Worm (Caenorhabditis elegans) whole organism, L1 larva: ENCODE measurements around the gene ZK470.6.

Experiments used
- C04F5.9 ChIP-seq: sonication (generic microtip); optimal IDR thresholded peaks from 2 replicates; lab custom pipeline; 2016; ENCODE audit warnings: missing genetic modification characterization, missing compliant biosample characterization
- blmp-1 ChIP-seq: fragments of 150-350 bp; optimal IDR thresholded peaks from 2 replicates; lab custom pipeline; 2014; ENCODE audit warnings: missing biosample characterization, missing genetic modification characterization
- ceh-63 ChIP-seq: fragments of 200-800 bp; sonication (Bioruptor generic); optimal IDR thresholded peaks from 2 replicates; lab custom pipeline; 2018; ENCODE audit warnings: mild to moderate bottlenecking, missing genetic modification characterization, missing compliant biosample characterization
- ceh-82 ChIP-seq, 3 experiments: fragments of 150-350 bp in 1 of 3; sonication (generic microtip) in 2 of 3; optimal IDR thresholded peaks; 2 replicates each; lab custom pipeline; 2014 to 2017; ENCODE audit warnings: missing biosample characterization in 3 of 3, missing genetic modification characterization in 3 of 3
- ces-1 ChIP-seq: fragments of 150-350 bp; optimal IDR thresholded peaks from 2 replicates; lab custom pipeline; 2014; ENCODE audit warnings: missing biosample characterization, missing genetic modification reagents, missing genetic modification characterization
- efl-1 ChIP-seq, 4 experiments: fragments of 150-350 bp; optimal IDR thresholded peaks in 3 of 4; peaks in 1 of 4; 1 replicate in 1 of 4; 2 replicates in 3 of 4; lab custom pipeline; 2014; ENCODE audit warnings: missing biosample characterization in 2 of 4, missing genetic modification characterization in 2 of 4, missing genetic modification reagents in 2 of 4
- egl-27 ChIP-seq, 2 experiments: fragments of 150-350 bp in 1 of 2; sonication (generic microtip); optimal IDR thresholded peaks; 3 replicates each; lab custom pipeline; 2017 to 2018; ENCODE audit warnings: missing biosample characterization in 2 of 2, missing genetic modification characterization in 2 of 2, missing genetic modification reagents in 2 of 2
- ets-5 ChIP-seq: fragments of 200-800 bp; sonication (Bioruptor generic); IDR thresholded peaks from 2 replicates; pipeline ENCODE4 v1.3.6; 2022; ENCODE audit warnings: missing genetic modification characterization, missing compliant biosample characterization
- fkh-8 ChIP-seq: sonication (generic microtip); optimal IDR thresholded peaks from 2 replicates; lab custom pipeline; 2016; ENCODE audit warnings: mild to moderate bottlenecking, missing genetic modification characterization, missing compliant biosample characterization
- jun-1 ChIP-seq: fragments of 150-350 bp; optimal IDR thresholded peaks from 2 replicates; lab custom pipeline; 2014; ENCODE audit warnings: missing biosample characterization, missing genetic modification reagents, missing genetic modification characterization
- lin-14 ChIP-seq: fragments of 200-800 bp; sonication (Bioruptor generic); optimal IDR thresholded peaks from 2 replicates; lab custom pipeline; 2018; ENCODE audit warnings: mild to moderate bottlenecking, missing genetic modification characterization, moderate library complexity, missing compliant biosample characterization
- lin-15B ChIP-seq: fragments of 150-350 bp; sonication (generic microtip); optimal IDR thresholded peaks from 3 replicates; lab custom pipeline; 2014; ENCODE audit warnings: missing biosample characterization, missing genetic modification characterization
- lir-3 ChIP-seq: sonication (generic microtip); optimal IDR thresholded peaks from 2 replicates; lab custom pipeline; 2016; ENCODE audit warnings: mild to moderate bottlenecking, missing genetic modification characterization, moderate library complexity, missing compliant biosample characterization; ENCODE audit not compliant: poor library complexity
- lsy-2 ChIP-seq, 2 experiments: fragments of 150-350 bp; optimal IDR thresholded peaks; 2 replicates each; lab custom pipeline; 2014; ENCODE audit warnings: missing biosample characterization in 2 of 2, missing genetic modification characterization in 2 of 2
- mab-9 ChIP-seq: fragments of 200-800 bp; sonication (Bioruptor generic); IDR thresholded peaks from 2 replicates; pipeline ENCODE4 v1.3.6; 2022; ENCODE audit warnings: missing genetic modification reagents, missing genetic modification characterization, missing compliant biosample characterization
- nhr-11 ChIP-seq: fragments of 150-350 bp; optimal IDR thresholded peaks from 2 replicates; lab custom pipeline; 2014; ENCODE audit warnings: missing biosample characterization, missing genetic modification characterization
- nhr-19 ChIP-seq: fragments of 200-800 bp; sonication (Bioruptor generic); conservative IDR thresholded peaks from 2 replicates; pipeline ENCODE4 v1.3.6; 2022; ENCODE audit warnings: missing genetic modification characterization, missing compliant biosample characterization
- nhr-20 ChIP-seq: sonication (generic microtip); optimal IDR thresholded peaks from 2 replicates; lab custom pipeline; 2016; ENCODE audit warnings: mild to moderate bottlenecking, missing genetic modification characterization, missing compliant biosample characterization
- nhr-237 ChIP-seq: fragments of 150-350 bp; optimal IDR thresholded peaks from 2 replicates; lab custom pipeline; 2014; ENCODE audit warnings: missing biosample characterization, missing genetic modification characterization
- nhr-47 ChIP-seq: sonication (generic microtip); optimal IDR thresholded peaks from 2 replicates; lab custom pipeline; 2016; ENCODE audit warnings: mild to moderate bottlenecking, missing genetic modification characterization, moderate library complexity, missing compliant biosample characterization
- nhr-71 ChIP-seq: sonication (generic microtip); optimal IDR thresholded peaks from 2 replicates; lab custom pipeline; 2016; ENCODE audit warnings: mild to moderate bottlenecking, missing genetic modification characterization, moderate library complexity, missing compliant biosample characterization
- nhr-76 ChIP-seq: sonication (generic microtip); optimal IDR thresholded peaks from 2 replicates; lab custom pipeline; 2017; ENCODE audit warnings: missing biosample characterization, missing genetic modification characterization
- nhr-77 ChIP-seq: fragments of 150-350 bp; optimal IDR thresholded peaks from 2 replicates; lab custom pipeline; 2014; ENCODE audit warnings: missing biosample characterization, missing genetic modification characterization
- nhr-85 ChIP-seq: sonication (generic microtip); peaks from one replicate; lab custom pipeline; 2016; ENCODE audit warnings: missing genetic modification characterization, inconsistent platforms, missing compliant biosample characterization
- pax-3 ChIP-seq: fragments of 200-800 bp; sonication (Bioruptor generic); optimal IDR thresholded peaks from 2 replicates; lab custom pipeline; 2018; ENCODE audit warnings: mild to moderate bottlenecking, missing genetic modification characterization, moderate library complexity, missing compliant biosample characterization
- pqm-1 ChIP-seq: sonication (generic microtip); optimal IDR thresholded peaks from 3 replicates; lab custom pipeline; 2017; ENCODE audit warnings: missing biosample characterization, missing genetic modification characterization
- rnt-1 ChIP-seq: sonication (generic microtip); optimal IDR thresholded peaks from 2 replicates; lab custom pipeline; 2016; ENCODE audit warnings: mild to moderate bottlenecking, missing genetic modification characterization, moderate library complexity, missing compliant biosample characterization
- skn-1 ChIP-seq: fragments of 150-350 bp; optimal IDR thresholded peaks from 2 replicates; lab custom pipeline; 2014; ENCODE audit warnings: missing biosample characterization, missing genetic modification characterization
- snu-23 ChIP-seq: sonication (generic microtip); optimal IDR thresholded peaks from 2 replicates; lab custom pipeline; 2016; ENCODE audit warnings: missing genetic modification characterization, missing compliant biosample characterization
- sox-4 ChIP-seq: sonication (generic microtip); optimal IDR thresholded peaks from 2 replicates; lab custom pipeline; 2016; ENCODE audit warnings: missing genetic modification characterization, missing compliant biosample characterization
- sup-37 ChIP-seq: fragments of 200-800 bp; sonication (Bioruptor generic); optimal IDR thresholded peaks from 2 replicates; lab custom pipeline; 2018; ENCODE audit warnings: mild to moderate bottlenecking, missing genetic modification characterization, missing compliant biosample characterization
- swsn-7 ChIP-seq: sonication (generic microtip); optimal IDR thresholded peaks from 2 replicates; lab custom pipeline; 2016; ENCODE audit warnings: missing genetic modification characterization, missing compliant biosample characterization
- tbx-2 ChIP-seq: sonication (generic microtip); optimal IDR thresholded peaks from 2 replicates; lab custom pipeline; 2016; ENCODE audit warnings: missing genetic modification characterization, missing compliant biosample characterization
- tlp-1 ChIP-seq: fragments of 150-350 bp; optimal IDR thresholded peaks from 2 replicates; lab custom pipeline; 2014; ENCODE audit warnings: missing biosample characterization, missing genetic modification characterization
- xbp-1 ChIP-seq: sonication (generic microtip); optimal IDR thresholded peaks from 2 replicates; lab custom pipeline; 2016; ENCODE audit warnings: missing genetic modification characterization, missing compliant biosample characterization
- zag-1 ChIP-seq: fragments of 150-350 bp; optimal IDR thresholded peaks from 2 replicates; lab custom pipeline; 2014; ENCODE audit warnings: missing biosample characterization, missing genetic modification characterization
- zip-4 ChIP-seq: fragments of 200-800 bp; sonication (Bioruptor generic); optimal IDR thresholded peaks from 2 replicates; lab custom pipeline; 2018; ENCODE audit warnings: mild to moderate bottlenecking, missing genetic modification characterization, moderate library complexity, missing compliant biosample characterization
- ztf-4 ChIP-seq: fragments of 150-350 bp; optimal IDR thresholded peaks from 2 replicates; lab custom pipeline; 2014; ENCODE audit warnings: missing biosample characterization, missing genetic modification characterization

ZK470.6 gene

DNA sequence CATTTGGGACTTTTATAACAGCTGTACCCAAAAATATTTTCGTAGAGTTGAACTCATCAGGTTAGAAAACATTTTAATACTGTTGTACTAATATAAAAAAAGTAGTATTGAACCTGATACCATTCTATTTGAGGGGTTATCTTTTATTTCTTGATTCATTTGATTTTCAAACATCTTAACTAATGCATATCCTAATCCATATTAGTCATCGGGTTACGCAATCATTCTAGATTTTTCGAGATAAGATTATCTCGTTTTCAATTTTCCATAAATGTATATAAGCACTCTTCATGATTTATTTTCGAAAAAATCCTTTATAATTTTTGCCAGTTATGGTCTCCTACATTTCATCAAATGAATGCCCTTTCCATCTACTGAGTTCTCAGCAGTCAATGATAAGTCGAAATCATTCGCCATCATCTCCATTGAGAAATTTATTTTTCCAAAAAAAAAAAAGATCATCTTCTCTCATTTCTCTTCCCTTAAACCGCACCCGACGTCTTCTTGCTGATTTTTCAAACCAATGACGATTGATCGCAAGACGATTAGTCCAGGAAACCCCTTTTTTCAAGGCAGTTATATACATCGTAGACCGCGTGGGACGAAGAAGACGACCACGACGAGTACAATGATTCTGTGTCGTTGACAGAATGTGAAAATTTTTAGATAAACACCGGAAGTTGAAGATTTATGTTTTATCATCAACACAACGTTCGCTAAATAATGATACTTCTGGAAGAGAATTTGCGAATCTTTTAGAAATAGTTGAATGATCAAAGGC lies 38.7 kb downstream of the ZK470.6 start (continued):
- peak; percentile 54 for TF ChIP-seq lin-14 (GFP tag; lab: Kevin White, UChicago)
- TF ChIP-seq lin-15B (tag; lab: Kevin White, UChicago): no peak

DNA sequence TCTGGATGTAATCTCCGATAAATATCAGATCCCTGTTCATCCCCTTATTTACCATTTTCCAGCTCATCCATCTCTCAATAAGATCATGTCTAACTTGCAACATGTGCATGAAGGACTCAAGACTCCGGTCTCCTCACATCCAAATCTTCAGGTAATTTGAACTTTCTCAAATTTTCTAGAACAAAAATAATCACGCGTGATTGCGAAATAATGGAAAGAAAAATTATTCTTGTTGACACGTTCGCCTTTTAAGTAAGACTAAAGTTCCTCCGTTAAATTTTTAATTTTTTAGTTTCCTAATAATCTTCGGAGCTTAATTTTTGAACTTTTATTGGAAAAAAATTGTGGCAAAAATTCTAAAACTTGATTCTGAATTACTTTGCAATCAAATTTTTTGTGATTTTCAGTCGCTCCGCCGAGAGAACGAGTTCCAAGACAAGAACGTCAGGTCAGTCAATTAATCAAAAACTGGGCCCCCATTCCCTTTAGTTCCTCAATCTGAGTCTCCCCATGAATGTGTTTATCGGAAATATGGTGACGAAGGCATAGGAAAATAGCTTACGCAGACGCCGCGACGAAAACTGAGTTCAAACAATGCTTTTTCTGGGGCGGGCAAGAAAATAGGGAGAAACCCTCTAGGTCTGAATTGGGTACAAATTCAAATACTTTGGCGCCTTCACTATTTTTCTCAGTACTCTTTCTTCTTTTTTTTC lies 39.7 kb downstream of the ZK470.6 start:
- TF ChIP-seq xbp-1: peak; percentile 9
- TF ChIP-seq nhr-77 (tag; lab: Kevin White, UChicago): peak; percentile 14
- TF ChIP-seq nhr-47 (tag; lab: Kevin White, UChicago): peak; percentile 29
- TF ChIP-seq efl-1 (optimal IDR thresholded peaks at IDR 0.05; lab: Kevin White, UChicago): no peak
- TF ChIP-seq efl-1 (GFP tag; optimal IDR thresholded peaks at IDR 0.05 in 1 of 2; lab: Kevin White, UChicago): peak in 1 of 2 experiments; percentile 82
- no peak for TF ChIP-seq lsy-2 (tag; optimal IDR thresholded peaks at IDR 0.05; lab: Kevin White, UChicago)
- peak; percentile 47 for TF ChIP-seq nhr-20 (tag; lab: Kevin White, UChicago)
- TF ChIP-seq skn-1 (tag; lab: Kevin White, UChicago): peak; percentile 47
- TF ChIP-seq nhr-71: peak; percentile 64
- no peak for TF ChIP-seq ets-5 (GFP tag; lab: Robert Waterston, UW)
- TF ChIP-seq ces-1 (GFP tag; lab: Kevin White, UChicago): no peak
- peak; percentile 60 for TF ChIP-seq ztf-4
- TF ChIP-seq mab-9 (GFP tag; lab: Robert Waterston, UW): no peak
- peak; percentile 66 for TF ChIP-seq fkh-8
- TF ChIP-seq nhr-85 (tag; lab: Kevin White, UChicago): peak; percentile 67
- peak; percentile 29; the same call in 1 of the 2 replicates for TF ChIP-seq nhr-19
- TF ChIP-seq tlp-1 (tag; lab: Kevin White, UChicago): no peak
- TF ChIP-seq zag-1 (tag; lab: Kevin White, UChicago): no peak
- TF ChIP-seq nhr-11 (tag; lab: Kevin White, UChicago): peak; percentile 10
- TF ChIP-seq pqm-1 (tag; lab: Kevin White, UChicago): no peak
- peak; percentile 19 for TF ChIP-seq rnt-1
- TF ChIP-seq zip-4 (GFP tag; lab: Kevin White, UChicago): peak; percentile 8
- peak; percentile 40 for TF ChIP-seq swsn-7 (tag; lab: Kevin White, UChicago)
- TF ChIP-seq blmp-1: no peak
- no peak for TF ChIP-seq ceh-63 (GFP tag; lab: Kevin White, UChicago)
- peak in 1 of 3 experiments; percentile 24 for TF ChIP-seq ceh-82 (tag; optimal IDR thresholded peaks at IDR 0.05; lab: Kevin White, UChicago)
- no peak for TF ChIP-seq sup-37 (GFP tag; lab: Kevin White, UChicago)
- no peak for TF ChIP-seq sox-4 (tag; lab: Kevin White, UChicago)
- no peak for TF ChIP-seq pax-3
- TF ChIP-seq lir-3 (tag; lab: Kevin White, UChicago): no peak
- TF ChIP-seq nhr-76 (tag; lab: Kevin White, UChicago): no peak
- no peak for TF ChIP-seq nhr-237 (tag; lab: Kevin White, UChicago)
- peak; percentile 36 for TF ChIP-seq snu-23
- TF ChIP-seq jun-1: peak; percentile 9
- TF ChIP-seq lin-14 (GFP tag; lab: Kevin White, UChicago): peak; percentile 82
- TF ChIP-seq egl-27 (tag; optimal IDR thresholded peaks at IDR 0.05; lab: Kevin White, UChicago): peak in 1 of 2 experiments; percentile 28
- no peak for TF ChIP-seq tbx-2 (tag; lab: Kevin White, UChicago)
- TF ChIP-seq C04F5.9 (tag; lab: Kevin White, UChicago): no peak
